Worm (Caenorhabditis elegans): ENCODE measurements around the gene C25E10.12.

The C25E10.12 gene

ce11 chrV:9062341-9062740 is at the start of gene C25E10.12:
Gene C25E10.12 (minus strand): TSS chrV:9062441.
- TF ChIP-seq him-1 (tag; optimal IDR thresholded peaks at IDR 0.05) = no peak
- no peak for TF ChIP-seq dao-5 (tag; optimal IDR thresholded peaks at IDR 0.05)
- TF ChIP-seq W03F9.2 (tag; optimal IDR thresholded peaks at IDR 0.05) = no peak

ce11 chrV:9111957-9112356 is 49.7 kb upstream of the C25E10.12 start:
- TF ChIP-seq dao-5 (tag; optimal IDR thresholded peaks at IDR 0.05) (no peak), W03F9.2 (tag; optimal IDR thresholded peaks at IDR 0.05) (no peak), him-1 (tag; optimal IDR thresholded peaks at IDR 0.05) (no peak)

- no peak for TF ChIP-seq W03F9.2 (tag; optimal IDR thresholded peaks at IDR 0.05)
- no peak for TF ChIP-seq him-1 (tag; optimal IDR thresholded peaks at IDR 0.05)
- no peak for TF ChIP-seq dao-5 (tag; optimal IDR thresholded peaks at IDR 0.05)
These were observed 47.0 kb upstream of the C25E10.12 start, which contains the start of gene pqn-31 for ce11 chrV:9109281-9109680. Gene pqn-31 (plus strand): TSS chrV:9109581.

- no peak for TF ChIP-seq him-1 (tag; optimal IDR thresholded peaks at IDR 0.05)
- no peak for TF ChIP-seq W03F9.2 (tag; optimal IDR thresholded peaks at IDR 0.05)
- TF ChIP-seq dao-5 (tag; optimal IDR thresholded peaks at IDR 0.05) = no peak
These were observed 46.0 kb upstream of the C25E10.12 start, which contains the start of gene F21C10.18 for ce11 chrV:9108219-9108618. Gene F21C10.18 (plus strand): TSS chrV:9108519.

ce11 chrV:9101062-9101461 is 38.8 kb upstream of the C25E10.12 start, which contains the start of gene frpr-6:
Gene frpr-6 (minus strand): TSS chrV:9101162.
- TF ChIP-seq dao-5 (tag; optimal IDR thresholded peaks at IDR 0.05) = no peak
- no peak for TF ChIP-seq W03F9.2 (tag; optimal IDR thresholded peaks at IDR 0.05)
- no peak for TF ChIP-seq him-1 (tag; optimal IDR thresholded peaks at IDR 0.05)

- TF ChIP-seq W03F9.2 (tag; optimal IDR thresholded peaks at IDR 0.05) (no peak), dao-5 (tag; optimal IDR thresholded peaks at IDR 0.05) (no peak), him-1 (tag; optimal IDR thresholded peaks at IDR 0.05) (no peak)
These were observed 36.2 kb upstream of the C25E10.12 start, which contains the start of gene F21C10.9 for ce11 chrV:9098280-9098973. Gene F21C10.9 (minus strand): TSS chrV:9098696.

ce11 chrV:9097213-9097612 is 35.0 kb upstream of the C25E10.12 start:
- TF ChIP-seq W03F9.2 (tag; optimal IDR thresholded peaks at IDR 0.05) (no peak), him-1 (tag; optimal IDR thresholded peaks at IDR 0.05) (no peak), dao-5 (tag; optimal IDR thresholded peaks at IDR 0.05) (no peak)

ce11 chrV:9096674-9097073 is 34.4 kb upstream of the C25E10.12 start:
- no peak for TF ChIP-seq dao-5 (tag; optimal IDR thresholded peaks at IDR 0.05)
- TF ChIP-seq him-1 (tag; optimal IDR thresholded peaks at IDR 0.05) = no peak
- no peak for TF ChIP-seq W03F9.2 (tag; optimal IDR thresholded peaks at IDR 0.05)

ce11 chrV:9095613-9096317 is 33.5 kb upstream of the C25E10.12 start, which contains the start of gene F21C10.10:
Gene F21C10.10 (plus strand): TSS chrV:9096267.
- TF ChIP-seq him-1 (tag; optimal IDR thresholded peaks at IDR 0.05) (no peak), W03F9.2 (tag; optimal IDR thresholded peaks at IDR 0.05) (peak; percentile 32), dao-5 (tag; optimal IDR thresholded peaks at IDR 0.05) (no peak)

- TF ChIP-seq him-1 (tag; optimal IDR thresholded peaks at IDR 0.05) = no peak
- no peak for TF ChIP-seq dao-5 (tag; optimal IDR thresholded peaks at IDR 0.05)
- TF ChIP-seq W03F9.2 (tag; optimal IDR thresholded peaks at IDR 0.05) = no peak
These were observed 32.7 kb upstream of the C25E10.12 start for ce11 chrV:9094976-9095375.

- no peak for TF ChIP-seq W03F9.2 (tag; optimal IDR thresholded peaks at IDR 0.05)
- TF ChIP-seq dao-5 (tag; optimal IDR thresholded peaks at IDR 0.05) = no peak
- no peak for TF ChIP-seq him-1 (tag; optimal IDR thresholded peaks at IDR 0.05)
These were observed 31.9 kb upstream of the C25E10.12 start for ce11 chrV:9094060-9094628.

- TF ChIP-seq W03F9.2 (tag; optimal IDR thresholded peaks at IDR 0.05) (no peak), dao-5 (tag; optimal IDR thresholded peaks at IDR 0.05) (no peak), him-1 (tag; optimal IDR thresholded peaks at IDR 0.05) (no peak)
These were observed 30.0 kb upstream of the C25E10.12 start, which contains the start of gene T27E4.1 for ce11 chrV:9092209-9092608. Gene T27E4.1 (plus strand): TSS chrV:9092345.

- TF ChIP-seq him-1 (tag; optimal IDR thresholded peaks at IDR 0.05) (no peak), dao-5 (tag; optimal IDR thresholded peaks at IDR 0.05) (no peak), W03F9.2 (tag; optimal IDR thresholded peaks at IDR 0.05) (no peak)
These were observed 26.5 kb upstream of the C25E10.12 start for ce11 chrV:9088758-9089157.

- TF ChIP-seq dao-5 (tag; optimal IDR thresholded peaks at IDR 0.05) (no peak), him-1 (tag; optimal IDR thresholded peaks at IDR 0.05) (no peak), W03F9.2 (tag; optimal IDR thresholded peaks at IDR 0.05) (no peak)
These were observed 23.6 kb upstream of the C25E10.12 start for ce11 chrV:9085845-9086244.

Data from whole organism, L4/young adult.